Worm (Caenorhabditis elegans) whole organism, young adult: ENCODE results near the gene npa-1.

Experiments used
- D2030.7 ChIP-seq: fragments of 200-800 bp; sonication (Bioruptor generic); IDR thresholded peaks from 2 replicates; pipeline ENCODE4 v1.3.6; 2022; ENCODE audit warnings: missing genetic modification reagents, missing genetic modification characterization, missing compliant biosample characterization
- F10E7.11 ChIP-seq: sonication (generic microtip); optimal IDR thresholded peaks from 2 replicates; lab custom pipeline; 2017; ENCODE audit warnings: mild to moderate bottlenecking, missing genetic modification characterization, moderate library complexity, missing compliant biosample characterization
- snpc-4 ChIP-seq, 5 experiments: fragments of 150-350 bp in 1 of 5; sonication (generic microtip) in 4 of 5; optimal IDR thresholded peaks; 2 replicates each; lab custom pipeline; 2014 to 2018; ENCODE audit warnings: missing genetic modification characterization in 5 of 5, missing biosample characterization in 3 of 5, antibody characterized with exemption in 2 of 5, mild to moderate bottlenecking in 2 of 5, missing compliant biosample characterization in 2 of 5, missing genotype in 2 of 5, moderate library complexity in 2 of 5, missing genetic modification reagents in 1 of 5
- somi-1 ChIP-seq: fragments of 200-800 bp; sonication (Bioruptor generic); optimal IDR thresholded peaks from 2 replicates; lab custom pipeline; 2018; ENCODE audit warnings: mild to moderate bottlenecking, missing genetic modification characterization, missing compliant biosample characterization

DNA sequence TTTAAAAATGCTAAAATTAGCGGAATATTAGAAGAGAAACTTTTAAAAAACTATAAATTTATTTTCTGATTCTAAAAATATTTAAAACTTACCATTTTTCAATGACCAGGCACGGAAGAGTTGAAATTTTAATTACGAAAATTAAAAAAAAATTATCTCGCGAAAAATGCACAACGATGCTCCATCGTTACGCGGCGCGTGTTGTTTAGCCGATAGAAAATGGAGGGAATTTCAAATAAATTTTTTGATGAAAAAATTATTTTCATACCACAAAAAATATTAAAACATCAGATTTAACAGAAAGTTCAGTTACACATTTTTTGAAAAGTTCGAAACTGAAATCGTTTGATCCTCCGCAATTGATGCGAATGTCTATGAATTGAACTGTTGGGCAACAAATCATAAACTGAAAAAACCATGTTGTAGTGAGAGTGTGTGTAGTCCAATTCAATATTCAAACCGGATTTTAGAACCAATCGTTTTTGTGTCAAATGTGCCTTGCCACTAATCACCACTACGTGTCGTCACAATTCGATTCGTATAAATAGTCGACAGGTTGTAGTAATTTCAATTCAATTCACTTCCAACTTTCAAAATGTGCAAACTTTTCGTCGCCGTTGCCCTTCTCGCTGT is 24.3 kb upstream of the npa-1 start, which contains the start of the genes tofu-2 and spig-1:
- no peak for TF ChIP-seq D2030.7 (GFP tag; lab: Robert Waterston, UW)
- no peak for TF ChIP-seq snpc-4 (GFP tag; optimal IDR thresholded peaks at IDR 0.05; lab: Kevin White, UChicago)
- no peak for TF ChIP-seq snpc-4 (tag; optimal IDR thresholded peaks at IDR 0.05; lab: Kevin White, UChicago)
- no peak for TF ChIP-seq somi-1 (GFP tag; lab: Kevin White, UChicago)
- no peak for TF ChIP-seq F10E7.11 (tag; lab: Kevin White, UChicago)
